Fruit fly (Drosophila melanogaster): ENCODE results near the gene pod1.

dm6 chrX:6854563-6854962 lies 51.1 kb downstream of the pod1 start:
- TF ChIP-seq usp (GFP tag; optimal IDR thresholded peaks at IDR 0.05) (no peak), Myc (optimal IDR thresholded peaks at IDR 0.05) (no peak), sage (GFP tag; optimal IDR thresholded peaks at IDR 0.05) (peak; percentile 39), tai (GFP tag; optimal IDR thresholded peaks at IDR 0.05) (no peak), Hr78 (GFP tag; optimal IDR thresholded peaks at IDR 0.05) (no peak), h (GFP tag; optimal IDR thresholded peaks at IDR 0.05) (peak; percentile 71), Rel (GFP tag; optimal IDR thresholded peaks at IDR 0.05) (no peak), Rel (tag; optimal IDR thresholded peaks at IDR 0.05) (no peak), ey (GFP tag; optimal IDR thresholded peaks at IDR 0.05) (peak; percentile 69), pan (optimal IDR thresholded peaks at IDR 0.05) (no peak)

Data from whole organism, wandering third instar larva.